Worm (Caenorhabditis elegans) whole organism, L1 larva: ENCODE results near the gene K02D10.1.

Experiments
- C16A3.4 ChIP-seq: fragments of 150-350 bp; optimal IDR thresholded peaks from 2 replicates; lab custom pipeline; 2014; ENCODE audit warnings: missing biosample characterization, missing genetic modification characterization
- aly-2 ChIP-seq: fragments of 150-350 bp; optimal IDR thresholded peaks from 2 replicates; lab custom pipeline; 2014; ENCODE audit warnings: missing biosample characterization, missing genetic modification characterization
- pqm-1 ChIP-seq: sonication (generic microtip); optimal IDR thresholded peaks from 3 replicates; lab custom pipeline; 2017; ENCODE audit warnings: missing biosample characterization, missing genetic modification characterization
- sptf-1 ChIP-seq: fragments of 150-350 bp; optimal IDR thresholded peaks from 2 replicates; lab custom pipeline; 2014; ENCODE audit warnings: missing biosample characterization, missing genetic modification characterization
- zag-1 ChIP-seq: fragments of 150-350 bp; optimal IDR thresholded peaks from 2 replicates; lab custom pipeline; 2014; ENCODE audit warnings: missing biosample characterization, missing genetic modification characterization

- TF ChIP-seq C16A3.4 (tag; lab: Kevin White, UChicago), result peak; percentile 31
- TF ChIP-seq aly-2 (tag; lab: Kevin White, UChicago), result no peak
- TF ChIP-seq zag-1, result no peak
- TF ChIP-seq pqm-1 (tag; lab: Kevin White, UChicago), result no peak
- no peak for TF ChIP-seq sptf-1 (tag; lab: Kevin White, UChicago)
Observed at ce11 chrIII:8733237-8733636, 36.1 kb upstream of the K02D10.1 start.
